Fruit fly (Drosophila melanogaster) whole organism, adult: ENCODE results near the gene CG32243.

Experiments
- CG7101 ChIP-seq: fragments of 200-800 bp; sonication (Bioruptor generic); optimal IDR thresholded peaks from 2 replicates; lab custom pipeline; 2018; ENCODE audit warnings: missing biosample characterization, mild to moderate bottlenecking, missing genetic modification characterization, moderate library complexity
- Mnt ChIP-seq: fragments of 200-800 bp; sonication (Bioruptor generic); optimal IDR thresholded peaks from 2 replicates; lab custom pipeline; 2016; ENCODE audit warnings: missing biosample characterization, mild to moderate bottlenecking, missing genetic modification characterization

DNA sequence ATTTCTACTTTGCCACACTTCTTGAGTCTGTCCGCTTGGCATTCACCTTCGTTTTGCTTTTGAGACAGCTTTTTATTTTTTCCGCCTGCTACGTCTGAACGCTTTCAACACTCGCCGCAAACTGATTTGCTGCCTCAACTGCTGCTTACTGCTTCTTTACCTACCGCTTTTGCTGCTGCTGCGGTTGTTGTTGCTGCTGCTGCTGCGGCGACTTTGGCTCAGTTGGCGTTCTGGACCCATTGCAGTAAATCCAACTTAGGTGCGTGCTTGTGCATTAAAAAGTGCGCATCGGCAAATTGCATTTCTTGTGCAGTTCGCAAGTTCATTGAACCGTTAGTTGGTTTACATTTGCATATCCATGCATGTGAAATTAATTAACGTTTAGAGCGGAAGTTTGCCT is 32.7 kb downstream of the CG32243 start, which contains the start of gene NT1:
- TF ChIP-seq Mnt (GFP tag; lab: Kevin White, UChicago) (no peak), CG7101 (no peak)
